Worm (Caenorhabditis elegans): ENCODE measurements around the gene Y76B12C.4.

- no peak for TF ChIP-seq lsy-2 (tag; optimal IDR thresholded peaks at IDR 0.05)
- TF ChIP-seq ama-1 (optimal IDR thresholded peaks at IDR 0.05), result no peak
- no peak for TF ChIP-seq nhr-11 (tag; optimal IDR thresholded peaks at IDR 0.05)
- TF ChIP-seq Y55F3AM.14 (GFP tag; optimal IDR thresholded peaks at IDR 0.05), result no peak
- TF ChIP-seq aly-2 (tag; optimal IDR thresholded peaks at IDR 0.05), result no peak
- no peak for TF ChIP-seq fos-1 (tag; optimal IDR thresholded peaks at IDR 0.05)
- no peak for TF ChIP-seq F13H6.1 (tag; optimal IDR thresholded peaks at IDR 0.05)
- TF ChIP-seq unc-39 (tag; optimal IDR thresholded peaks at IDR 0.05), result no peak
- TF ChIP-seq peb-1 (tag; optimal IDR thresholded peaks at IDR 0.05), result no peak
- TF ChIP-seq nhr-77 (tag; optimal IDR thresholded peaks at IDR 0.05), result no peak
- TF ChIP-seq skn-1 (tag; optimal IDR thresholded peaks at IDR 0.05), result no peak
Measured at ce11 chrIV:1992789-1993188, 20.6 kb upstream of the Y76B12C.4 start, which contains the start of gene xpc-1.

Measured in whole organism, L2 larva.